Fruit fly (Drosophila melanogaster): ENCODE measurements around the gene Eig71Ef.

DNA sequence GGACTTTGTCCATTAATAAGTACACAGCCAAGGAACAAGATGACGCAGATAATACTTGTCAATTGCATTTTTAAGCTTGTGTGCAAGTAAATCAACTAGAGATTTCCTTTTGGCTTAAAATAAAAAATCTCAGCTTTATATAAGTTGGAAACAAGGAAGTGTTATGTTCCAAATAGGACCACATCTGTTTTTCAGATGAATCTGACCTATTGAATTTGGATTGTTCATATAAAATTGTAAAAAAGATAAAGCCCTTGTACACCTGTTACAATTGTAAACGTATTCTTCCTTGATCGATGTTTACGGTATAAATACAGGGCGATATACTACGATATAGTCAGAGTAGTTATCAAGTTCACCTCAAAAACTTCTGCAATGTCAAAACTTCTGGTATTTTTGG is at the start of gene Eig71Ef, which contains the start of gene Eig71Eg:
- no peak for TF ChIP-seq CTCF (GFP tag; optimal IDR thresholded peaks at IDR 0.05)
- TF ChIP-seq wor (GFP tag; IDR thresholded peaks at IDR 0.05), result no peak
- TF ChIP-seq CG7357 (GFP tag; IDR thresholded peaks at IDR 0.05), result no peak
- no peak for TF ChIP-seq Lpt (GFP tag; optimal IDR thresholded peaks at IDR 0.05)

Data from whole organism, embryonic.